Fruit fly (Drosophila melanogaster) whole organism, adult: ENCODE data around the gene SLC22A.
A peak's percentile ranks its signal among the peaks of the same experiment; 100 is the strongest.

ENCODE experiments used
- CG11617 ChIP-seq: fragments of 200-800 bp; sonication (Bioruptor generic); optimal IDR thresholded peaks from 2 replicates; lab custom pipeline; 2017; ENCODE audit warnings: mild to moderate bottlenecking, missing biosample characterization, missing genetic modification reagents, missing genetic modification characterization
- CG12768 ChIP-seq: fragments of 200-800 bp; sonication (Bioruptor generic); optimal IDR thresholded peaks from 2 replicates; lab custom pipeline; 2017; ENCODE audit warnings: missing biosample characterization, missing genetic modification characterization, mild to moderate bottlenecking, moderate library complexity, missing genetic modification reagents
- CG14711 ChIP-seq: fragments of 200-800 bp; sonication (Bioruptor generic); optimal IDR thresholded peaks from 2 replicates; lab custom pipeline; 2018; ENCODE audit warnings: missing biosample characterization, mild to moderate bottlenecking, missing genetic modification characterization, moderate library complexity
- CG1620 ChIP-seq: fragments of 200-800 bp; sonication (Bioruptor generic); optimal IDR thresholded peaks from 2 replicates; lab custom pipeline; 2016; ENCODE audit warnings: missing biosample characterization, missing genetic modification characterization
- CG33017 ChIP-seq: fragments of 200-800 bp; sonication (Bioruptor generic); optimal IDR thresholded peaks from 2 replicates; lab custom pipeline; 2018; ENCODE audit warnings: missing biosample characterization, mild to moderate bottlenecking, missing genetic modification characterization, moderate library complexity
- CG5204 ChIP-seq: fragments of 200-800 bp; sonication (Bioruptor generic); optimal IDR thresholded peaks from 2 replicates; lab custom pipeline; 2016; ENCODE audit warnings: missing biosample characterization, missing genetic modification characterization
- CG7045 ChIP-seq: fragments of 200-800 bp; sonication (Bioruptor generic); optimal IDR thresholded peaks from 2 replicates; lab custom pipeline; 2017; ENCODE audit warnings: missing biosample characterization, mild to moderate bottlenecking, missing genetic modification characterization
- CG7101 ChIP-seq: fragments of 200-800 bp; sonication (Bioruptor generic); optimal IDR thresholded peaks from 2 replicates; lab custom pipeline; 2018; ENCODE audit warnings: missing biosample characterization, mild to moderate bottlenecking, missing genetic modification characterization, moderate library complexity
- Clk ChIP-seq: fragments of 200-800 bp; sonication (Bioruptor generic); optimal IDR thresholded peaks from 2 replicates; lab custom pipeline; 2017; ENCODE audit warnings: missing biosample characterization, missing genetic modification characterization
- Crg-1 ChIP-seq: fragments of 200-800 bp; sonication (Bioruptor generic); optimal IDR thresholded peaks from 2 replicates; lab custom pipeline; 2016; ENCODE audit warnings: missing biosample characterization, missing genetic modification characterization
- Hr96 ChIP-seq: fragments of 200-800 bp; sonication (Bioruptor generic); optimal IDR thresholded peaks from 2 replicates; lab custom pipeline; 2016; ENCODE audit warnings: missing biosample characterization, missing genetic modification characterization
- Mnt ChIP-seq: fragments of 200-800 bp; sonication (Bioruptor generic); optimal IDR thresholded peaks from 2 replicates; lab custom pipeline; 2016; ENCODE audit warnings: missing biosample characterization, mild to moderate bottlenecking, missing genetic modification characterization
- bab1 ChIP-seq: fragments of 200-800 bp; sonication (Bioruptor generic); optimal IDR thresholded peaks from 3 replicates; lab custom pipeline; 2019; ENCODE audit warnings: missing biosample characterization, mild to moderate bottlenecking, missing genetic modification characterization, moderate library complexity
- cic ChIP-seq: fragments of 200-800 bp; sonication (Bioruptor generic); optimal IDR thresholded peaks from 2 replicates; lab custom pipeline; 2017; ENCODE audit warnings: missing biosample characterization, mild to moderate bottlenecking, missing genetic modification characterization, moderate library complexity
- cnc ChIP-seq, 2 experiments: fragments of >200 bp; optimal IDR thresholded peaks; 2 replicates each; lab custom pipeline; 2017
- kay ChIP-seq: fragments of 200-800 bp; sonication (Bioruptor generic); peaks from one replicate; lab custom pipeline; 2016; ENCODE audit warnings: missing biosample characterization, missing genetic modification characterization, borderline replicate concordance
- ovo ChIP-seq: fragments of 200-800 bp; sonication (Bioruptor generic); optimal IDR thresholded peaks from 2 replicates; lab custom pipeline; 2016; ENCODE audit warnings: missing biosample characterization, missing genetic modification characterization
- pad ChIP-seq: fragments of 200-800 bp; sonication (Bioruptor generic); optimal IDR thresholded peaks from 3 replicates; lab custom pipeline; 2017; ENCODE audit warnings: missing biosample characterization, missing genetic modification characterization, mild to moderate bottlenecking, moderate library complexity, missing genetic modification reagents
- tj ChIP-seq: fragments of 200-800 bp; sonication (Bioruptor generic); optimal IDR thresholded peaks from 3 replicates; lab custom pipeline; 2017; ENCODE audit warnings: missing biosample characterization, mild to moderate bottlenecking, missing genetic modification characterization, moderate library complexity
- toe ChIP-seq: fragments of 200-800 bp; sonication (Bioruptor generic); optimal IDR thresholded peaks from 2 replicates; lab custom pipeline; 2016; ENCODE audit warnings: missing biosample characterization, missing genetic modification characterization

Gene SLC22A

dm6 chr3L:21941615-21942259, 7.2 kb downstream of the SLC22A start, which contains the start of the genes PolH and CG14562:
Gene PolH (minus strand): TSS chr3L:21941812.
Gene CG14562 (plus strand): TSS chr3L:21942221.
- TF ChIP-seq cnc (optimal IDR thresholded peaks at IDR 0.05; lab: Kevin White, UChicago) (no peak), Clk (no peak), CG5204 (no peak), kay (no peak), bab1 (GFP tag; lab: Kevin White, UChicago) (no peak), CG11617 (GFP tag; lab: Kevin White, UChicago) (no peak), CG12768 (no peak), Hr96 (GFP tag; lab: Kevin White, UChicago) (no peak), toe (no peak), cic (GFP tag; lab: Kevin White, UChicago) (no peak), pad (GFP tag; lab: Kevin White, UChicago) (no peak), CG33017 (no peak), ovo (GFP tag; lab: Kevin White, UChicago) (no peak), CG7101 (no peak), CG7045 (GFP tag; lab: Kevin White, UChicago) (no peak), CG14711 (tag; lab: Kevin White, UChicago) (no peak), CG1620 (GFP tag; lab: Kevin White, UChicago) (no peak)

dm6 chr3L:21953028-21954016, 18.8 kb downstream of the SLC22A start:
- TF ChIP-seq pad (GFP tag; lab: Kevin White, UChicago) (peak; percentile 23), cnc (optimal IDR thresholded peaks at IDR 0.05; lab: Kevin White, UChicago) (no peak), CG5204 (no peak), Hr96 (GFP tag; lab: Kevin White, UChicago) (no peak), bab1 (GFP tag; lab: Kevin White, UChicago) (no peak), CG7045 (GFP tag; lab: Kevin White, UChicago) (no peak), kay (peak; percentile 1), Mnt (GFP tag; lab: Kevin White, UChicago) (no peak), Crg-1 (GFP tag; lab: Kevin White, UChicago) (no peak), cic (GFP tag; lab: Kevin White, UChicago) (peak; percentile 33), CG11617 (GFP tag; lab: Kevin White, UChicago) (no peak), CG14711 (tag; lab: Kevin White, UChicago) (no peak), tj (no peak), CG1620 (GFP tag; lab: Kevin White, UChicago) (no peak), CG7101 (no peak), CG12768 (no peak), Clk (no peak), toe (no peak), ovo (GFP tag; lab: Kevin White, UChicago) (no peak), CG33017 (no peak)

dm6 chr3L:21954474-21955321, 20.2 kb downstream of the SLC22A start, which contains the start of gene CG7458:
Gene CG7458 (plus strand): TSS chr3L:21955110.
- TF ChIP-seq pad (GFP tag; lab: Kevin White, UChicago) (peak; percentile 34), toe (peak; percentile 31), CG11617 (GFP tag; lab: Kevin White, UChicago) (peak; percentile 57), CG7101 (peak; percentile 19), CG1620 (GFP tag; lab: Kevin White, UChicago) (no peak), tj (peak; percentile 19), CG5204 (peak; percentile 48), CG33017 (no peak), bab1 (GFP tag; lab: Kevin White, UChicago) (no peak), Crg-1 (GFP tag; lab: Kevin White, UChicago) (no peak), CG12768 (no peak), Clk (no peak), Hr96 (GFP tag; lab: Kevin White, UChicago) (no peak), cic (GFP tag; lab: Kevin White, UChicago) (peak; percentile 55), cnc (optimal IDR thresholded peaks at IDR 0.05; lab: Kevin White, UChicago) (no peak), CG7045 (GFP tag; lab: Kevin White, UChicago) (peak; percentile 44), ovo (GFP tag; lab: Kevin White, UChicago) (no peak), CG14711 (tag; lab: Kevin White, UChicago) (no peak), Mnt (GFP tag; lab: Kevin White, UChicago) (peak; percentile 95), kay (peak; percentile 71)

dm6 chr3L:21961892-21962518, 27.5 kb downstream of the SLC22A start, which contains the start of gene Chs2:
Gene Chs2 (plus strand): TSS chr3L:21962401.
- TF ChIP-seq kay (peak; percentile 66), Clk (no peak), CG12768 (peak; percentile 41), Crg-1 (GFP tag; lab: Kevin White, UChicago) (no peak), toe (no peak), Mnt (GFP tag; lab: Kevin White, UChicago) (peak; percentile 0), ovo (GFP tag; lab: Kevin White, UChicago) (no peak), Hr96 (GFP tag; lab: Kevin White, UChicago) (no peak), bab1 (GFP tag; lab: Kevin White, UChicago) (no peak), cnc (optimal IDR thresholded peaks at IDR 0.05; lab: Kevin White, UChicago) (no peak), CG33017 (peak; percentile 24), cic (GFP tag; lab: Kevin White, UChicago) (peak; percentile 94), CG7045 (GFP tag; lab: Kevin White, UChicago) (no peak), CG7101 (peak; percentile 38), CG5204 (no peak), pad (GFP tag; lab: Kevin White, UChicago) (no peak), CG14711 (tag; lab: Kevin White, UChicago) (no peak), tj (no peak), CG11617 (GFP tag; lab: Kevin White, UChicago) (no peak), CG1620 (GFP tag; lab: Kevin White, UChicago) (no peak)
